Worm (Caenorhabditis elegans) whole organism, midembryonic: ENCODE results near the gene nhr-112.

Experiments used
- T22C8.4 ChIP-seq: fragments of 200-800 bp; sonication (Bioruptor generic); IDR thresholded peaks from 2 replicates; pipeline ENCODE4 v1.3.6; 2022; ENCODE audit warnings: missing genetic modification characterization, missing compliant biosample characterization
- cog-1 ChIP-seq: sonication (generic microtip); optimal IDR thresholded peaks from 2 replicates; lab custom pipeline; 2016; ENCODE audit warnings: missing genetic modification characterization, missing compliant biosample characterization
- flt-1 ChIP-seq: fragments of 200-800 bp; sonication (Bioruptor generic); IDR thresholded peaks from 2 replicates; pipeline ENCODE4 v1.3.6; 2022; ENCODE audit warnings: missing genetic modification characterization, missing compliant biosample characterization
- ref-1 ChIP-seq: fragments of 200-800 bp; sonication (Bioruptor generic); conservative IDR thresholded peaks from 2 replicates; pipeline ENCODE4 v1.3.6; 2022; ENCODE audit warnings: missing genetic modification reagents, missing genetic modification characterization, missing compliant biosample characterization
- tab-1 ChIP-seq: fragments of 200-800 bp; sonication (Bioruptor generic); IDR thresholded peaks from 2 replicates; pipeline ENCODE4 v1.3.6; 2022; ENCODE audit warnings: missing genetic modification characterization, missing compliant biosample characterization
- ztf-23 ChIP-seq: fragments of 200-800 bp; sonication (Bioruptor generic); IDR thresholded peaks from 2 replicates; pipeline ENCODE4 v1.3.6; 2022; ENCODE audit warnings: missing genetic modification reagents, missing genetic modification characterization, missing compliant biosample characterization
- ztf-29 ChIP-seq: fragments of 200-800 bp; sonication (Bioruptor generic); IDR thresholded peaks from 2 replicates; pipeline ENCODE4 v1.3.6; 2022; ENCODE audit warnings: missing genetic modification reagents, missing genetic modification characterization, missing compliant biosample characterization

- TF ChIP-seq cog-1 (no peak), ztf-29 (GFP tag; lab: Robert Waterston, UW) (no peak), ref-1 (GFP tag; lab: Robert Waterston, UW) (no peak), flt-1 (GFP tag; lab: Robert Waterston, UW) (no peak), tab-1 (no peak), ztf-23 (GFP tag; lab: Robert Waterston, UW) (no peak), T22C8.4 (no peak)
Measured at ce11 chrV:16745214-16745613, 21.6 kb upstream of the nhr-112 start.
